Fruit fly (Drosophila melanogaster) ovary, adult (tissue): ENCODE results near the gene CG31883.

Experiments used
- CG17801 ChIP-seq: fragments of 200-800 bp; optimal IDR thresholded peaks from 2 replicates; lab custom pipeline; 2019; ENCODE audit warnings: missing biosample characterization, mild to moderate bottlenecking, missing genetic modification characterization, moderate library complexity; ENCODE audit not compliant: partially characterized antibody

CG31883 gene

dm6 chr2L:9528215-9528614 is at the start of gene CG31883:
Gene CG31883, plus strand, starts transcription at chr2L:9528515.
- TF ChIP-seq CG17801 = no peak

dm6 chr2L:9487468-9487867 is 40.8 kb upstream of the CG31883 start:
- peak; percentile 74 for TF ChIP-seq CG17801

- TF ChIP-seq CG17801 = peak; percentile 74
Measured at dm6 chr2L:9490788-9491187, 37.5 kb upstream of the CG31883 start.

DNA sequence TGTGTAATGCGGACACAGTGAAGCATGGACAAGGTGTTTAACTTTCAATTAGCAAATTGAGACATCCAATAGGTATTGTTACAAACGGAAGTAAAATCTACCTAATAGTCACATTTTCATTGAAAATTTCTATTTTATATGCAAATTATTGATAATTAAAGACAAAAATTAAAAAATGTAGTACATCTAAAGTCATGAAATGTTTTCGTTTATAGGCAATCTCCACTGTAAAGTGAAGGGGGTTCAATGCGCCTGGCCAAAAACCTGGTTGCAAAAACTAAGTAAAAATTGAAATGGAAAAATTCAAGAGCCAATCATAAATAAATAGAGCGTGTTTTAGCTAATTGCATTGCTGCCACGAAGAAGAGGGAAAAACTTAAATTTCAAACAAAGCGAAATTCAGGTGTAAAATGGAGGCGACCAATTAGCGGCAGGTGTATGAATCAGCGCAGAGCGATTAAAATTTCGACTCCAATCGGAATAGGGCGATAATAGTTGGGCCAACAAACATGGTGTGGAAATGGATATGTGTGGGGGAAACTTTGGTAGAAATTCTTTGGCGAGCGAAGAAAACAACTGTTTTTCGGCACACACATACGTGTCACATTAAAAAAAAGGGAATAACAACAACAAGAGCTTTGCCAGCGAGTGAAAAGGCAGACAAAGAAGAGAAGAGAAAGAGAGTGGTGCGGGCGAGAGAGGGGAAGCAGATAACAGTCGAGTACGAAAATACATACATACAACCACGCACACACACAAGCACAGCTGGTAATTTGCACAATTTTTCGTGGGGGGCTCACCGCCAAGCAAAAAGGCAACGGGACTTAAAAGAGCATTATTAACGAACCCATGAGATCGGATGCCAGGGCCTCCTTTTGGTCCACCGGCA is 34.7 kb upstream of the CG31883 start:
- peak; percentile 76 for TF ChIP-seq CG17801

DNA sequence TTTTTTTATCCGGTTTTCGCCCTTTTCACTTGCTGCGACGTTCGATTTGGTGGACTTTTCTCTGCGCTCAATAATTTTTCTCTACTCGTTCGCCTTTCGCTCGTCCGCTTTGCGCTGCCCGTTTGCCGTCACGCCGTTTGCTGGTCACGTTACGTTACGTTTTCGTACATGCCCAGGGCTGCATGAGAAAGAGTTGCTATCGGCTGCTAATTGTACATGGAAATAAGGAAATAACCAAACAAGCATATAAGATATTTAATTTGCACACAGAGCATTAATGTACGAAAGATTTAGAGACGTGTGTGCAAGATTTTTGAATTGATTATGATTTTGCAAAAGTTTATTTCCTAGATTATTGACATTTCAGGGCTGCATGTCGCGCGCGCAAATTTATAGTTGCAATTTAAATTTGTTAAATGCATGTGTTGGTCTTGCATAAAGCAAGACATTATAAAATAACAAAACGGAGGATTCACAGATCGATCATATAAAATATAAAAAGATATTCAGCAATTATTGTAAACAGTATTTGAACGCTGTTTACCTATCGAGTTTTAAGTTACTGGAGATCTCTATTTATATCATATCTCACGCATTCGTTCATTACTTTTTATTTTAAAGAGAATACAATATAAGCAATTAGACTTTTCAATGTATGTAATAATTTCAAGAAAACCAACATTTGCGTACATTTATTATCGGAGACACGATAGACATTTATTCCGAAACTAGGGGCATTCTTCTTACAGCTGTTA is 33.5 kb upstream of the CG31883 start, which contains the start of gene Gdi:
Gene Gdi (minus strand): TSS at position 214 of the 755 bp plus-strand sequence.
- TF ChIP-seq CG17801 = no peak

dm6 chr2L:9495418-9495779 is 32.9 kb upstream of the CG31883 start, which contains the start of gene CG33298:
Gene CG33298, plus strand, starts transcription at chr2L:9495474.
- peak; percentile 47 for TF ChIP-seq CG17801

DNA sequence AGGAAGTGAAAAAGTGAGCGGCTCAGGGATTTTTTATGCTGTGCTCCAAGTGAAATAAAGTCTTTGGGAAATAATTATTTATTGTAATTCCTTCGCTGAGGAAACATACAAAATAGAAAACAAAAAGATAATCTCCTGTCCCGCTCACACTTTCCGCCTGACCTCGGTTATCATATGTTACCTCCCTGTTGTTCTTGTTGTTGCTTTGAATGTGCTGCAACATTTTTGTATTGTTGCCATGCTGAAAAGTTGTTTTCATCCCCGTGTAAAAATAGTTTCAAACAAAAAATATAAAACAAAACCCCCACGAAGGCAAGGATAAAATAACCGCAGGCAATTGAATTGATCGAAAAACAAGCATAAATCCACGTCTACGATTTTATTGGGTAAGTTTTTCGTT is 32.4 kb upstream of the CG31883 start:
- TF ChIP-seq CG17801 = no peak

- no peak for TF ChIP-seq CG17801
Measured at dm6 chr2L:9496378-9497284, 31.7 kb upstream of the CG31883 start.

DNA sequence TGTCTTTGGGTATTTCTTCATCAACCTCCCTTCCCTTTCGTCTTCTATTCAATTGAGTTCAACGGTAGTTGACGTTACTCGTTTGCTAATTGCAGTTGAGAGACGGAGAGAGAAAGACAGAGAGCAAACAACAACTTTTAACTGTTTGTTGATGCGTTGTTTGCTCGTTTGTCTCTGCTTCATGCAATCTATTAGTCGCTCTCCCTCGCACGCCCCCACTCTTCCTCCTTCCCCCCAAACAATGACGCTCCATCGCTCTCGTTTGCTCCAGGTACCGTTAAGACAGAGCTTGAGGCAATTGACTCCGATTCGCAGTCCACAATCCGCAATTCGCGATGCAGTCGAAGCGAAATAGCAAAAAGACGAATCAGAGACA is 31.0 kb upstream of the CG31883 start:
- peak; percentile 59 for TF ChIP-seq CG17801

DNA sequence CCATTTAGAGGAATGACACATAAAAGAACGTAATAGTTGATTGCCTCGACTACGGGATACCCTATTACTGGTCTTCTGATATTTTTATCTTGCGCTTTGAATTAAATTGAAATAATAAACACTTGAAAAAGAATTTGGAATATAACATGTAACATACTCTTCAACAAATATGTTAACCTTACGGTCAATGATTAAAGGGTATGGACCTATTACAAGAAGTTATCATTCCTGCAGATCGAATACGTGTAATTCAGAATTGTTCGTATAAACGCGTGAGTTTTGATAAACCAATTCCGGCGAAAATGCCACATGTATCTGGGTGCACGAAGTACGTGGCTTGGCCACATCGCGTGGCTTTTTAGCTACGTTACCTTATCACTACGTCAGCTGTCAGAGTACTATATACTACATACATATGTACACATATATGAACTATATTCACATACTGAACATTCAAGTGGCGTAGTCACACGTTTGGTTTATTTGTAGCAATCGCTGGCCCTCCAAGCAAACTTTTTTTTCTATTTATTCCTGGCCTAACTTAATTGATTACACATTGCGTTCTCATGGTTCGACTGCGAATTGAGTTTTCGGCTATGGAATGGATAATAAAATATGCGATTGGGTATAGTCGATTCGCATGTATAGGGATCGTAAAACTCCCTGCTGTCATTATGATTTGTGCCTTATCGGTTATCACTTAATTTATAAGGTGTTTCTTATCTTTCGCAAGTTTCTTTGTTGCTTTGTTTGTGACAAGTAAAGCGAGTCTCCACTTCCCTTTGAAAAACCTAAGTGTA is 29.9 kb upstream of the CG31883 start:
- peak; percentile 85 for TF ChIP-seq CG17801

DNA sequence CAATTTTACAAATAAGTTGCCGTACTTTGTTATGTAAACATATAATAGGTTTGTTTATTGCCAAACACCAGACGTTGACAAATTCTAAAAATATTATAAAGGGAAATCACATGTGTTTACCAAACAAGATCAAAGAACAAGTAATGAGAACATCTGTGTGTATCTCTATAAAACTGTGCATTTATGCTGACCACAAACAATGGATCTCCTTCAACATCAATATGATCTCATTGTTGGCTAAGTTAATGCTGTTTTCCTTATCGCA is 29.4 kb upstream of the CG31883 start:
- TF ChIP-seq CG17801 = no peak

DNA sequence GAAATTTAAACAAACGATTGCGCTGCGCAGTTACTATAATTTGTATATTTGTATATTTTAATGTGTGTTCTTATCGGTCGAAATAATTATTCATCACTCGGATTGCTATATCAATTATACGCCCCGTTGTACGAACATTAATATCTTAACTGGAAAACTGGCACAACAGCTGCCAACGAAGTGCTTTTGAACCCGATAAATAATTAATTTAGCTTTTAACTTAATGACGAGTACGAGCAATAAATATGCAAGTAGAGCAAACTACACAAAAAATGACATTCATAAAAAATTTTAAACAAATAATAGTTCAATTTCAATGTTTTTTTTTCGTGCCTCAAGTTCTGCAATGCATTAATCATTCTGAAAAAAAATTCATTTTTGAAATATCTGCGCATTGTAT is 27.9 kb upstream of the CG31883 start:
- TF ChIP-seq CG17801 = no peak

DNA sequence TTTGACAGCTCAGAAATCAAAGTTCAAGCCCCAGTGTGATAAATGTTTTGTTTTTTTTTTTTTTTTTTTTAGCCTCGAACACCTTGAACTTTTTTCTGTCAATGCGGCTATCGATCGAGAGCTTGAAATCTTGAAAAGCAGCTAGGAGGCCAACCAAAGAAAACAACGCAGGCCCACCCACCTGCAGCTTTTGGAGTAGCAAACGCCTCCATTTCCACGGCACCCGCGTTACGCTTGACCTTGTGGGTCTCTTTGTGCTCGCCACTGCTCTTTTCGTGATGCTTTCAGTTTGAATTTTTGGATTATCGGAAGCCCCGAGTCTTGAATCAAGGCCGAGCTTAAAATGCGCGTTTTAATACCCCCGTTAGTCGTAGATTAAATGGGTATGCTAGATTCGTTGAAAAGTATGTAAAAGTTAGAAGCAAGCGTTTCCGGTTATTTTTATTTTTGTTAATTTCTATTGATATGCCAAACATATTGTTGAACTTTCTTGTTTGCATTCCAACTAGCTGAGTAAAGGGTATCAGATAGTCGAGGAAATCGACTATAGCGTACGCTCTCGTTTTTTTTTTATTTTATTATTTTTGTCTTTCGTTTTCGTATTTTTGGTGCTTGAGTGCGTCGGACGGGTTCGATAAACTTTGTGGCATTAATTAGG is 25.4 kb upstream of the CG31883 start:
- TF ChIP-seq CG17801 = peak; percentile 74

DNA sequence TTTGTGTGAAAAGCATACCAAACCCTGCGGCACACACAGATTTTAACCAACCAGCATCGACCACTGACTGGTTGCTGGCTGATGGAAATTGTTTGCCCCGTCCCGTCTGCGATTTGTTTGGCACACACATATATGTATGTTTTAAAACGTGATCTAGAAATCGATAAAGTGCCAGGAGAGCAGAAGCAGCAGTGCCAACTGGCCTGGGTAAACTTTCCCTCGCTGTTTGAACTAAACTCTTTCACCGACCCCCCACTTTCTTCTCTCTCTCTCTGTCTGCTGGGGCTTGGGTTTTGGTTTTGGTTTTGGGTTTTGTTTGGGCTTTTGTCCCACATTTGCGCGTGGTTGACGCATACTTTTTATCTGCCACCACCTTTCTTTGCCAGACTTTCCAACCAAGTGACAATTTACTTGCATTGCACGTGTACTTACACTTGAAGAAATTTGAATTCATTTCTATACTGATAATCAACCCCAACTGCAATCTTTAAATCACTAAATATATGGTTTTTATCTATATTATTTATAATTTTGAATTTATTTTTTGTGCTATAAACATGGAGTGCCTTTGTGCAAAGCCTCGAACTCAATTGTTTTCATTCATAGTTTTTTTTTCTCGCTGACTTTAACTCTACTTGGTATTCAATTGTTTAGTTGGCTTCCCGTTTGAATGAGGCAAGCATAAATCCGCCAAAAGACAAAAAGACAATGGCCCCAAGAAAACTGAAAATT is 22.8 kb upstream of the CG31883 start:
- TF ChIP-seq CG17801 = no peak

DNA sequence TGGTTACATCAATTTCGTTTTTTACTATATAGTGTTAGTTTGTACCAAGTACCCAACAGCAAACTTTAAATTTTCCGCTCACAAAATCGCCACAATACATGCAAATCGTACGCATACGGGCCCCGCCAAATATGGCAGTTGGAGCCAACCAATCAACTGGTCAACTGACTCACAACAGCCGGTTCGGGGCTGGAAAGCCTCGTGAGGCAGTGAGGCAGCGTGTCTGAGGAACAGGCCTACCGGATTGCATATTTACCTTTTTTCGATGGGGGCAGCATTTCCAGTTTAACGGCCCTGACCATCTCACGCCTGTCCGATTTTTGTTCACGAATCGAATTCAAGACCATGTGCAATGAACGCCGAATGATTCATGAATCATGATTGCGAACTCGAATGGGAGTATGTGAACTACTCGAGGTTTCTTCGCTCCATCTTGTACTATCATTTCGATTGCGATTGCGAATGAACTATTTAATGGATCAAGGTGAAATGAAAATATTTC is 21.7 kb upstream of the CG31883 start:
- no peak for TF ChIP-seq CG17801
